Fruit fly (Drosophila melanogaster) Kc167 (cell line): ENCODE data around the gene Pex1.

Source experiments
- Myc ChIP-seq: fragments of >200 bp; optimal IDR thresholded peaks from 2 replicates; lab custom pipeline; 2017; ENCODE audit warnings: missing external identifiers
- Sin3A ChIP-seq: fragments of >200 bp; optimal IDR thresholded peaks from 2 replicates; lab custom pipeline; 2018; ENCODE audit warnings: missing external identifiers
- h ChIP-seq: fragments of >200 bp; optimal IDR thresholded peaks from 3 replicates; lab custom pipeline; 2018; ENCODE audit warnings: missing external identifiers
- insv ChIP-seq: fragments of >200 bp; optimal IDR thresholded peaks from 3 replicates; lab custom pipeline; 2018; ENCODE audit warnings: missing external identifiers
- psq ChIP-seq: fragments of >200 bp; optimal IDR thresholded peaks from 2 replicates; lab custom pipeline; 2017; ENCODE audit warnings: missing external identifiers

dm6 chr3L:14049620-14050253 lies 22.0 kb upstream of the Pex1 start, which contains the start of gene Neurl4:
- no peak for TF ChIP-seq psq (lab: Kevin White, UChicago)
- no peak for TF ChIP-seq insv
- TF ChIP-seq Sin3A = no peak
- no peak for TF ChIP-seq h
- TF ChIP-seq Myc (lab: Kevin White, UChicago) = no peak
